Fruit fly (Drosophila melanogaster): ENCODE data around the gene Lcch3.

- TF ChIP-seq dmrt93B (GFP tag; optimal IDR thresholded peaks at IDR 0.05), result no peak
- no peak for TF ChIP-seq pan (optimal IDR thresholded peaks at IDR 0.05)
- no peak for TF ChIP-seq h (GFP tag; optimal IDR thresholded peaks at IDR 0.05)
- no peak for TF ChIP-seq sv (GFP tag; optimal IDR thresholded peaks at IDR 0.05)
- no peak for TF ChIP-seq fru (GFP tag; optimal IDR thresholded peaks at IDR 0.05)
- no peak for TF ChIP-seq GATAd (GFP tag; optimal IDR thresholded peaks at IDR 0.05)
- no peak for TF ChIP-seq Hr78 (GFP tag; optimal IDR thresholded peaks at IDR 0.05)
- no peak for TF ChIP-seq CG9705 (GFP tag; optimal IDR thresholded peaks at IDR 0.05)
- no peak for TF ChIP-seq Myc (optimal IDR thresholded peaks at IDR 0.05)
- TF ChIP-seq Dif (GFP tag; optimal IDR thresholded peaks at IDR 0.05; ENCODE audit: partially characterized antibody), result no peak
Measured at dm6 chrX:15940956-15941246, 16.0 kb downstream of the Lcch3 start, which contains the start of gene CG8924.

Measured in whole organism, wandering third instar larva.